Worm (Caenorhabditis elegans) whole organism, midembryonic: Measurements from ENCODE around the gene C53C7.3.

Experiments
- T22C8.4 ChIP-seq: fragments of 200-800 bp; sonication (Bioruptor generic); IDR thresholded peaks from 2 replicates; pipeline ENCODE4 v1.3.6; 2022; ENCODE audit warnings: missing genetic modification characterization, missing compliant biosample characterization
- cog-1 ChIP-seq: sonication (generic microtip); optimal IDR thresholded peaks from 2 replicates; lab custom pipeline; 2016; ENCODE audit warnings: missing genetic modification characterization, missing compliant biosample characterization
- med-1 ChIP-seq: sonication (generic microtip); optimal IDR thresholded peaks from 2 replicates; lab custom pipeline; 2017; ENCODE audit warnings: missing genetic modification characterization, mild to moderate bottlenecking, missing compliant biosample characterization, antibody characterized with exemption, missing genetic modification reagents; ENCODE audit not compliant: insufficient read depth
- tab-1 ChIP-seq: fragments of 200-800 bp; sonication (Bioruptor generic); IDR thresholded peaks from 2 replicates; pipeline ENCODE4 v1.3.6; 2022; ENCODE audit warnings: missing genetic modification characterization, missing compliant biosample characterization
- ztf-29 ChIP-seq: fragments of 200-800 bp; sonication (Bioruptor generic); IDR thresholded peaks from 2 replicates; pipeline ENCODE4 v1.3.6; 2022; ENCODE audit warnings: missing genetic modification reagents, missing genetic modification characterization, missing compliant biosample characterization

DNA sequence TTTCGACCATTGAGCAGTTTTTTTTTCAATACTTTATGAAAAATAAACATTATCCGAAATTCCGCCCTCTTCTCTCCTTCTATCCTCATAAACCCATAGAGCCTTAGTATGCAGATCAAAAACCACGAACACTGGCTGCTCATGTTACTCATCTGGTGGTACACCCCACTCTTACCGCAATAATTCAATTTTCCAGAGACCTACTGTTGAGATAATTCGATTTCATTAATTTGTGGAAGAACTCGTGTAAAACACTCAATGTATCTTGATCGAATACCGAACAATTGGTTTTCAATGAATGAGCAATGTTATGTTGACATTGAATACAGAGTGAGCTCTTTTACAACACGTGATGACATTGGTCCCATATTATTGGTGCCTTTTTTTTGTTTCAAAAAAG is 26.9 kb upstream of the C53C7.3 start:
- TF ChIP-seq med-1 (GFP tag; lab: Kevin White, UChicago) (no peak), tab-1 (no peak), T22C8.4 (GFP tag; lab: Robert Waterston, UW) (no peak), cog-1 (tag; lab: Kevin White, UChicago) (no peak), ztf-29 (no peak)
